Fruit fly (Drosophila melanogaster) whole organism, embryonic: Measurements from ENCODE around the gene gkt.

Experiments
- Atf3 ChIP-seq: fragments of 200-800 bp; sonication (Bioruptor generic); optimal IDR thresholded peaks from 3 replicates; lab custom pipeline; 2016; ENCODE audit warnings: missing biosample characterization, missing genetic modification characterization
- BEAF-32 ChIP-seq: fragments of 200-800 bp; sonication (Bioruptor generic); optimal IDR thresholded peaks from 3 replicates; lab custom pipeline; 2017; ENCODE audit warnings: missing biosample characterization, missing genetic modification characterization, mild to moderate bottlenecking, moderate library complexity, missing genetic modification reagents
- Bgb ChIP-seq: fragments of 200-800 bp; sonication (Bioruptor generic); IDR thresholded peaks from 2 replicates; pipeline ENCODE4 v1.3.6; 2022; ENCODE audit warnings: missing biosample characterization, missing genetic modification characterization; ENCODE audit not compliant: partially characterized antibody
- CG11093 ChIP-seq: fragments of 200-800 bp; sonication (Bioruptor generic); IDR thresholded peaks from 3 replicates; pipeline ENCODE4 v1.3.6; 2022; ENCODE audit warnings: missing biosample characterization, missing genetic modification characterization
- CG12155 ChIP-seq: fragments of 200-800 bp; sonication (Bioruptor generic); optimal IDR thresholded peaks from 3 replicates; lab custom pipeline; 2016; ENCODE audit warnings: missing biosample characterization, missing genetic modification characterization
- CG12391 ChIP-seq: fragments of 200-800 bp; sonication (Bioruptor generic); optimal IDR thresholded peaks from 3 replicates; lab custom pipeline; 2018; ENCODE audit warnings: missing biosample characterization, mild to moderate bottlenecking, missing genetic modification characterization, moderate library complexity
- CG14860 ChIP-seq: fragments of 200-800 bp; sonication (Bioruptor generic); IDR thresholded peaks from 3 replicates; pipeline ENCODE4 v1.3.6; 2022; ENCODE audit warnings: missing biosample characterization, missing genetic modification characterization; ENCODE audit not compliant: partially characterized antibody
- CG1529 ChIP-seq: fragments of 200-800 bp; sonication (Bioruptor generic); optimal IDR thresholded peaks from 3 replicates; lab custom pipeline; 2018; ENCODE audit warnings: missing biosample characterization, missing genetic modification characterization
- CG1603 ChIP-seq: fragments of 200-800 bp; sonication (Bioruptor generic); optimal IDR thresholded peaks from 2 replicates; lab custom pipeline; 2019; ENCODE audit warnings: missing biosample characterization, mild to moderate bottlenecking, missing genetic modification characterization, moderate library complexity
- CG17568 ChIP-seq: fragments of 200-800 bp; sonication (Bioruptor generic); optimal IDR thresholded peaks from 2 replicates; lab custom pipeline; 2018; ENCODE audit warnings: missing biosample characterization, mild to moderate bottlenecking, missing genetic modification characterization, moderate library complexity
- CG1792 ChIP-seq: fragments of 200-800 bp; sonication (Bioruptor generic); optimal IDR thresholded peaks from 2 replicates; lab custom pipeline; 2016; ENCODE audit warnings: missing biosample characterization, missing genetic modification characterization
- CG2129 ChIP-seq: fragments of 200-800 bp; sonication (Bioruptor generic); IDR thresholded peaks from 2 replicates; pipeline ENCODE4 v1.3.6; 2022; ENCODE audit warnings: missing biosample characterization, missing genetic modification characterization; ENCODE audit not compliant: partially characterized antibody
- CG3163 ChIP-seq: fragments of 200-800 bp; sonication (Bioruptor generic); optimal IDR thresholded peaks from 3 replicates; lab custom pipeline; 2016; ENCODE audit warnings: missing biosample characterization, missing genetic modification characterization
- CG6813 ChIP-seq: fragments of 200-800 bp; sonication (Bioruptor generic); optimal IDR thresholded peaks from 2 replicates; lab custom pipeline; 2017; ENCODE audit warnings: missing biosample characterization, missing genetic modification characterization, mild to moderate bottlenecking, moderate library complexity, missing genetic modification reagents
- CoRest ChIP-seq: fragments of 200-800 bp; sonication (Bioruptor generic); optimal IDR thresholded peaks from 3 replicates; lab custom pipeline; 2018; ENCODE audit warnings: missing biosample characterization, mild to moderate bottlenecking, missing genetic modification characterization, moderate library complexity
- Doc3 ChIP-seq: fragments of 200-800 bp; sonication (Bioruptor generic); IDR thresholded peaks from 3 replicates; pipeline ENCODE4 v1.3.6; 2022; ENCODE audit warnings: missing biosample characterization, missing genetic modification characterization; ENCODE audit not compliant: partially characterized antibody
- Dp ChIP-seq: fragments of 200-800 bp; sonication (Bioruptor generic); optimal IDR thresholded peaks from 2 replicates; lab custom pipeline; 2018; ENCODE audit warnings: missing biosample characterization, mild to moderate bottlenecking, missing genetic modification characterization, moderate library complexity
- Ets97D ChIP-seq: fragments of 200-800 bp; sonication (Bioruptor generic); optimal IDR thresholded peaks from 3 replicates; lab custom pipeline; 2016; ENCODE audit warnings: missing biosample characterization, missing genetic modification characterization
- Fer1 ChIP-seq: fragments of 200-800 bp; sonication (Bioruptor generic); optimal IDR thresholded peaks from 2 replicates; lab custom pipeline; 2017; ENCODE audit warnings: missing biosample characterization, mild to moderate bottlenecking, missing genetic modification characterization
- HLH4C ChIP-seq: fragments of 200-800 bp; sonication (Bioruptor generic); IDR thresholded peaks from 3 replicates; pipeline ENCODE4 v1.3.6; 2022; ENCODE audit warnings: missing biosample characterization, missing genetic modification characterization; ENCODE audit not compliant: partially characterized antibody
- HmgD ChIP-seq: fragments of 200-800 bp; sonication (Bioruptor generic); optimal IDR thresholded peaks from 3 replicates; lab custom pipeline; 2016; ENCODE audit warnings: missing biosample characterization, missing genetic modification characterization
- HmgZ ChIP-seq: fragments of 200-800 bp; sonication (Bioruptor generic); optimal IDR thresholded peaks from 2 replicates; lab custom pipeline; 2018; ENCODE audit warnings: missing biosample characterization, mild to moderate bottlenecking, missing genetic modification characterization
- Hmr ChIP-seq: fragments of 200-800 bp; sonication (Bioruptor generic); optimal IDR thresholded peaks from 3 replicates; lab custom pipeline; 2017; ENCODE audit warnings: mild to moderate bottlenecking, missing biosample characterization, missing genetic modification reagents, missing genetic modification characterization
- Hsf ChIP-seq: fragments of 200-800 bp; sonication (Bioruptor generic); optimal IDR thresholded peaks from 3 replicates; lab custom pipeline; 2016; ENCODE audit warnings: missing biosample characterization, missing genetic modification characterization
- Mad ChIP-seq: fragments of 200-800 bp; sonication (Bioruptor generic); optimal IDR thresholded peaks from 2 replicates; lab custom pipeline; 2016; ENCODE audit warnings: missing biosample characterization, missing genetic modification characterization
- Myb ChIP-seq: fragments of 200-800 bp; sonication (Bioruptor generic); optimal IDR thresholded peaks from 2 replicates; lab custom pipeline; 2016; ENCODE audit warnings: missing biosample characterization, missing genetic modification characterization
- NFAT ChIP-seq: fragments of 200-800 bp; sonication (Bioruptor generic); IDR thresholded peaks from 2 replicates; pipeline ENCODE4 v1.3.6; 2022; ENCODE audit warnings: missing biosample characterization, missing genetic modification characterization
- Nf-YB ChIP-seq: fragments of 200-800 bp; sonication (Bioruptor generic); optimal IDR thresholded peaks from 3 replicates; lab custom pipeline; 2019; ENCODE audit warnings: missing biosample characterization, mild to moderate bottlenecking, missing genetic modification characterization, moderate library complexity
- Rx ChIP-seq: fragments of 200-800 bp; sonication (Bioruptor generic); IDR thresholded peaks from 2 replicates; pipeline ENCODE4 v1.3.6; 2022; ENCODE audit warnings: missing biosample characterization, missing genetic modification characterization
- YL-1 ChIP-seq: fragments of 200-800 bp; sonication (Bioruptor generic); optimal IDR thresholded peaks from 3 replicates; lab custom pipeline; 2017; ENCODE audit warnings: missing biosample characterization, mild to moderate bottlenecking, missing genetic modification characterization
- bbx ChIP-seq: fragments of 200-800 bp; sonication (Bioruptor generic); IDR thresholded peaks from 2 replicates; pipeline ENCODE4 v1.3.6; 2022; ENCODE audit warnings: missing biosample characterization, missing genetic modification characterization; ENCODE audit not compliant: partially characterized antibody
- crc ChIP-seq: fragments of 200-800 bp; sonication (Bioruptor generic); optimal IDR thresholded peaks from 2 replicates; lab custom pipeline; 2016; ENCODE audit warnings: missing biosample characterization, missing genetic modification characterization
- dimm ChIP-seq: fragments of 200-800 bp; sonication (Bioruptor generic); IDR thresholded peaks from 2 replicates; pipeline ENCODE4 v1.3.6; 2022; ENCODE audit warnings: missing biosample characterization, missing genetic modification characterization
- esg ChIP-seq: fragments of 200-800 bp; sonication (Bioruptor generic); conservative IDR thresholded peaks from 2 replicates; pipeline ENCODE4 v1.3.6; 2022; ENCODE audit warnings: missing biosample characterization, missing genetic modification characterization
- ham ChIP-seq: fragments of 200-800 bp; sonication (Bioruptor generic); IDR thresholded peaks from 2 replicates; pipeline ENCODE4 v1.3.6; 2022; ENCODE audit warnings: missing biosample characterization, missing genetic modification characterization
- hb ChIP-seq: fragments of 200-800 bp; sonication (Bioruptor generic); IDR thresholded peaks from 3 replicates; pipeline ENCODE4 v1.3.6; 2022; ENCODE audit warnings: missing biosample characterization, missing genetic modification characterization; ENCODE audit not compliant: partially characterized antibody
- inv ChIP-seq: fragments of 200-800 bp; sonication (Bioruptor generic); IDR thresholded peaks from 2 replicates; pipeline ENCODE4 v1.3.6; 2022; ENCODE audit warnings: missing biosample characterization, missing genetic modification characterization; ENCODE audit not compliant: partially characterized antibody
- lilli ChIP-seq: fragments of 200-800 bp; sonication (Bioruptor generic); optimal IDR thresholded peaks from 3 replicates; lab custom pipeline; 2016; ENCODE audit warnings: missing biosample characterization, missing genetic modification characterization
- mld ChIP-seq: fragments of 200-800 bp; sonication (Bioruptor generic); IDR thresholded peaks from 3 replicates; pipeline ENCODE4 v1.3.6; 2022; ENCODE audit warnings: missing biosample characterization, missing genetic modification characterization; ENCODE audit not compliant: partially characterized antibody
- onecut ChIP-seq: fragments of 200-800 bp; sonication (Bioruptor generic); IDR thresholded peaks from 2 replicates; pipeline ENCODE4 v1.3.6; 2022; ENCODE audit warnings: missing biosample characterization, missing genetic modification characterization
- psq ChIP-seq: fragments of 200-800 bp; sonication (Bioruptor generic); optimal IDR thresholded peaks from 2 replicates; lab custom pipeline; 2017; ENCODE audit warnings: missing biosample characterization, missing genetic modification characterization
- ranshi ChIP-seq: fragments of 200-800 bp; sonication (Bioruptor generic); IDR thresholded peaks from 2 replicates; pipeline ENCODE4 v1.3.6; 2022; ENCODE audit warnings: missing biosample characterization, missing genetic modification characterization
- sima ChIP-seq: fragments of 200-800 bp; sonication (Bioruptor generic); optimal IDR thresholded peaks from 2 replicates; lab custom pipeline; 2016; ENCODE audit warnings: missing biosample characterization, missing genetic modification characterization
- stwl ChIP-seq: fragments of 200-800 bp; sonication (Bioruptor generic); optimal IDR thresholded peaks from 3 replicates; lab custom pipeline; 2018; ENCODE audit warnings: missing biosample characterization, mild to moderate bottlenecking, missing genetic modification characterization, moderate library complexity
- tna ChIP-seq: fragments of 200-800 bp; sonication (Bioruptor generic); IDR thresholded peaks from 2 replicates; pipeline ENCODE4 v1.3.6; 2022; ENCODE audit warnings: missing biosample characterization, missing genetic modification characterization; ENCODE audit not compliant: partially characterized antibody
- yki ChIP-seq: fragments of >200 bp; optimal IDR thresholded peaks from 3 replicates; lab custom pipeline; 2018
- zen2 ChIP-seq: fragments of 200-800 bp; sonication (Bioruptor generic); IDR thresholded peaks from 3 replicates; pipeline ENCODE4 v1.3.6; 2022; ENCODE audit warnings: missing biosample characterization, missing genetic modification characterization; ENCODE audit not compliant: partially characterized antibody
- zfh1 ChIP-seq: fragments of 200-800 bp; sonication (Bioruptor generic); IDR thresholded peaks from 3 replicates; pipeline ENCODE4 v1.3.6; 2022; ENCODE audit warnings: missing biosample characterization, missing genetic modification characterization
- zfh2 ChIP-seq: fragments of 200-800 bp; sonication (Bioruptor generic); optimal IDR thresholded peaks from 2 replicates; lab custom pipeline; 2016; ENCODE audit warnings: missing biosample characterization, missing genetic modification characterization

Gene gkt

DNA sequence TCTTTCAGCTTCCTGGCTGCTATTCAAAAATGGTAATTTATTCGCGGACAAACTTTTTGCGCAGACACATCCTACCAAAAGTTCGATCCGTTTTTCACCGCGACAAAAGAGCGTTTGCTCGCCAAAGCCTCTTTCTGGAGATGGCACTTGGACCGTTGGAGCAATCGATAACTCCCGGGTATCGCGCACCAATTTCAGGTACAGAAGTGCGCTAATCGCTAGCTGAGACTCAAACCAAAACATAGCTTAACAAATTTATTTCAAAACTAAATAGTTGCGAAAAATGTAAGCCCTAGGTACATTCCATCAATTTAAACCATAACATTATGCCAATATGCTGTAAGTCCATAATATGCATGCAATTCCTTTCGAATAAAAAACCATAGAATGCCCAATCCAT, 15.0 kb upstream of the gkt start, which contains the start of gene toc (continued):
- peak; percentile 94 for TF ChIP-seq Bgb (GFP tag; lab: Robert Waterston, UW)
- TF ChIP-seq onecut: peak; percentile 30; the same call in 1 of the 2 replicates
- TF ChIP-seq Fer1 (GFP tag; lab: Kevin White, UChicago): peak; percentile 13
- TF ChIP-seq CG12155 (GFP tag; lab: Kevin White, UChicago): peak; percentile 32
- peak; percentile 21 for TF ChIP-seq CG12391 (tag; lab: Kevin White, UChicago)
- peak; percentile 24 for TF ChIP-seq HmgD (GFP tag; lab: Kevin White, UChicago)
- TF ChIP-seq CG14860 (GFP tag; lab: Robert Waterston, UW): peak; percentile 70
- no peak for TF ChIP-seq ham (GFP tag; lab: Robert Waterston, UW)
- TF ChIP-seq mld (GFP tag; lab: Robert Waterston, UW): peak; percentile 89
- peak; percentile 83 for TF ChIP-seq inv
- TF ChIP-seq CG17568 (GFP tag; lab: Kevin White, UChicago): no peak
- peak; percentile 23 for TF ChIP-seq Mad (GFP tag; lab: Kevin White, UChicago)
- TF ChIP-seq zen2 (GFP tag; lab: Robert Waterston, UW): peak; percentile 84
- peak; percentile 75 for TF ChIP-seq CG3163
- peak; percentile 9 for TF ChIP-seq zfh2 (GFP tag; lab: Kevin White, UChicago)
- TF ChIP-seq sima (GFP tag; lab: Kevin White, UChicago): no peak
- peak; percentile 79 for TF ChIP-seq hb (GFP tag; lab: Robert Waterston, UW)
- TF ChIP-seq esg (GFP tag; lab: Robert Waterston, UW): no peak
- no peak for TF ChIP-seq psq (GFP tag; lab: Kevin White, UChicago)
- TF ChIP-seq stwl (tag; lab: Kevin White, UChicago): peak; percentile 94
- TF ChIP-seq BEAF-32 (GFP tag; lab: Kevin White, UChicago): peak; percentile 83
- TF ChIP-seq HLH4C: peak; percentile 89
- TF ChIP-seq dimm (GFP tag; lab: Robert Waterston, UW): no peak
- peak; percentile 86 for TF ChIP-seq tna (GFP tag; lab: Robert Waterston, UW)
- TF ChIP-seq NFAT (GFP tag; lab: Robert Waterston, UW): no peak; the same call in 1 of the 2 replicates
- no peak for TF ChIP-seq Hsf (GFP tag; lab: Kevin White, UChicago)
- peak; percentile 43 for TF ChIP-seq CoRest (tag; lab: Kevin White, UChicago)
- TF ChIP-seq lilli (GFP tag; lab: Kevin White, UChicago): peak; percentile 15
- TF ChIP-seq CG11093 (GFP tag; lab: Robert Waterston, UW): no peak
- peak; percentile 2 for TF ChIP-seq CG1792 (GFP tag; lab: Kevin White, UChicago)
- TF ChIP-seq Atf3 (GFP tag; lab: Kevin White, UChicago): no peak
- TF ChIP-seq crc: no peak
- peak; percentile 33; the same call in 1 of the 2 replicates for TF ChIP-seq CG2129 (GFP tag; lab: Robert Waterston, UW)
- peak; percentile 47 for TF ChIP-seq Hmr (GFP tag; lab: Kevin White, UChicago)
- peak; percentile 94 for TF ChIP-seq bbx

- TF ChIP-seq Myb (GFP tag; lab: Kevin White, UChicago) (peak; percentile 90), stwl (tag; lab: Kevin White, UChicago) (peak; percentile 40), zfh1 (GFP tag; lab: Robert Waterston, UW) (0 out of 3 replicates have a peak, but pooled peaks have one; percentile 6), HmgZ (tag; lab: Kevin White, UChicago) (peak; percentile 18), YL-1 (GFP tag; lab: Kevin White, UChicago) (peak; percentile 41), Rx (GFP tag; lab: Robert Waterston, UW) (no peak), Nf-YB (GFP tag; lab: Kevin White, UChicago) (no peak), Dp (GFP tag; lab: Kevin White, UChicago) (peak; percentile 50), CG6813 (no peak), bbx (peak; percentile 82), mld (GFP tag; lab: Robert Waterston, UW) (peak; percentile 66; the same call in 2 of the 3 replicates), Doc3 (GFP tag; lab: Robert Waterston, UW) (peak; percentile 66; the same call in 2 of the 3 replicates), Bgb (GFP tag; lab: Robert Waterston, UW) (peak; percentile 85), CG1529 (GFP tag; lab: Kevin White, UChicago) (no peak), yki (lab: Kevin White, UChicago) (no peak), ranshi (GFP tag; lab: Robert Waterston, UW) (no peak), Ets97D (GFP tag; lab: Kevin White, UChicago) (no peak), CG1603 (tag; lab: Kevin White, UChicago) (peak; percentile 25)
These were observed 14.3 kb upstream of the gkt start, which contains the start of gene ND-B14.5B for dm6 chr2L:3145470-3145869. Gene ND-B14.5B, minus strand, starts transcription at chr2L:3145848.
